Worm (Caenorhabditis elegans): ENCODE results near the gene F20G2.2.

ce11 chrV:13748658-13749057 is 7.6 kb downstream of the F20G2.2 start, which contains the start of gene F35E12.10:
- TF ChIP-seq lsy-2 (tag; optimal IDR thresholded peaks at IDR 0.05) (no peak), ztf-11 (tag; optimal IDR thresholded peaks at IDR 0.05) (no peak), unc-39 (tag; optimal IDR thresholded peaks at IDR 0.05) (no peak), bed-3 (GFP tag; optimal IDR thresholded peaks at IDR 0.05) (no peak), sptf-1 (tag; optimal IDR thresholded peaks at IDR 0.05) (no peak)
